Worm (Caenorhabditis elegans) whole organism, L2 larva: Measurements from ENCODE around the gene C46C2.7.

Source experiments
- egl-27 ChIP-seq: sonication (generic microtip); optimal IDR thresholded peaks from 3 replicates; lab custom pipeline; 2017; ENCODE audit warnings: missing biosample characterization, missing genetic modification reagents, missing genetic modification characterization
- fos-1 ChIP-seq: fragments of 150-350 bp; optimal IDR thresholded peaks from 2 replicates; lab custom pipeline; 2014; ENCODE audit warnings: missing biosample characterization, missing genetic modification characterization
- lin-13 ChIP-seq: fragments of 150-350 bp; optimal IDR thresholded peaks from 2 replicates; lab custom pipeline; 2014; ENCODE audit warnings: missing biosample characterization, missing genetic modification reagents, missing genetic modification characterization
- snpc-4 ChIP-seq: fragments of 150-350 bp; optimal IDR thresholded peaks from 2 replicates; lab custom pipeline; 2014; ENCODE audit warnings: missing biosample characterization, missing genetic modification characterization

DNA sequence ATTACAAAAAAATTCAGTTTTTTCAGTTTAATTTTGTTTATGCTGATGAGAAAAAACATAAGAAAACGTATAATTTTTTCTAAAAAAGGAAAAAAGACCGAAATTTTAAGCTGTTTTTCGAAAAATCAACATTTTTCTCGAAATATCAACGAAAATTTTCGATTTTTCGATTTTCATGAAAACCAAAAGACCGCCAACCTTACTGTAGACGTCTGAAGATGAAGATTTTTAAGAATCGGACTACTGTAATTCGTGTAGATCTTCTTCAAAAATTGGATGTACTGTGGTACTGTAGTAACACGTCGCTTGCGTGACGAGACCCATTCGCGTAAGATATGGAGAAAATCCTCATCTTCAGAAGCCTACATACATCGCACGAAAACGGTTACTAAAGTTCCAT lies 16.2 kb downstream of the C46C2.7 start:
- TF ChIP-seq snpc-4 (tag; lab: Kevin White, UChicago) (no peak), fos-1 (no peak), egl-27 (tag; lab: Kevin White, UChicago) (no peak), lin-13 (GFP tag; lab: Kevin White, UChicago) (no peak)
